Fruit fly (Drosophila melanogaster): Measurements from ENCODE around the gene CG14275.
A peak's percentile ranks its signal among the peaks of the same experiment; 100 is the strongest.

Gene CG14275

dm6 chr2L:8364006-8364956 is 37.0 kb downstream of the CG14275 start, which contains the start of the genes RpS13 and CSN8 (continued):
- TF ChIP-seq al (GFP tag; IDR thresholded peaks at IDR 0.05), result no peak
- TF ChIP-seq tna (GFP tag; IDR thresholded peaks at IDR 0.05; ENCODE audit: partially characterized antibody), result peak; percentile 78
- peak; percentile 80 for TF ChIP-seq CG42726 (GFP tag; IDR thresholded peaks at IDR 0.05; ENCODE audit: partially characterized antibody)
- peak; percentile 27 for TF ChIP-seq sd (tag; optimal IDR thresholded peaks at IDR 0.05)
- TF ChIP-seq ind (GFP tag; optimal IDR thresholded peaks at IDR 0.05), result no peak
- TF ChIP-seq CG11695 (GFP tag; IDR thresholded peaks at IDR 0.05), result no peak
- TF ChIP-seq Six4 (GFP tag; optimal IDR thresholded peaks at IDR 0.05), result no peak
- TF ChIP-seq grn (GFP tag; optimal IDR thresholded peaks at IDR 0.05), result peak; percentile 26
- TF ChIP-seq fu2 (GFP tag; optimal IDR thresholded peaks at IDR 0.05), result no peak
- no peak for TF ChIP-seq CG2875 (GFP tag; optimal IDR thresholded peaks at IDR 0.05)
- TF ChIP-seq aop (GFP tag; IDR thresholded peaks at IDR 0.05), result no peak
- TF ChIP-seq cato (GFP tag; optimal IDR thresholded peaks at IDR 0.05; ENCODE audit: borderline replicate concordance), result no peak
- TF ChIP-seq unc-4 (GFP tag; IDR thresholded peaks at IDR 0.05; ENCODE audit: partially characterized antibody), result peak; percentile 95
- TF ChIP-seq lab (GFP tag; optimal IDR thresholded peaks at IDR 0.05), result peak; percentile 25
- TF ChIP-seq CG17361 (GFP tag; IDR thresholded peaks at IDR 0.05), result no peak
- no peak for TF ChIP-seq CG10431 (GFP tag; optimal IDR thresholded peaks at IDR 0.05)
- TF ChIP-seq Elba2 (GFP tag; optimal IDR thresholded peaks at IDR 0.05), result no peak
- no peak for TF ChIP-seq B-H1 (GFP tag; IDR thresholded peaks at IDR 0.05)
- no peak for TF ChIP-seq sisA (GFP tag; IDR thresholded peaks at IDR 0.05)
- TF ChIP-seq cas (GFP tag; IDR thresholded peaks at IDR 0.05), result no peak
- TF ChIP-seq YL-1 (GFP tag; optimal IDR thresholded peaks at IDR 0.05), result peak; percentile 92
- TF ChIP-seq CG3847 (GFP tag; IDR thresholded peaks at IDR 0.05), result 0 out of 2 replicates have a peak, but pooled peaks have one; percentile 7
- TF ChIP-seq crol (GFP tag; IDR thresholded peaks at IDR 0.05), result no peak
- TF ChIP-seq az2 (GFP tag; optimal IDR thresholded peaks at IDR 0.05), result no peak
- TF ChIP-seq CG11696 (GFP tag; IDR thresholded peaks at IDR 0.05), result no peak
- TF ChIP-seq onecut (GFP tag; IDR thresholded peaks at IDR 0.05), result no peak
- no peak for TF ChIP-seq Kr (GFP tag; optimal IDR thresholded peaks at IDR 0.05)
- TF ChIP-seq sna (GFP tag; IDR thresholded peaks at IDR 0.05; ENCODE audit: partially characterized antibody), result peak; percentile 95
- TF ChIP-seq run (tag; optimal IDR thresholded peaks at IDR 0.05), result no peak
- TF ChIP-seq Deaf1 (tag; optimal IDR thresholded peaks at IDR 0.05), result no peak
- TF ChIP-seq Antp (GFP tag; optimal IDR thresholded peaks at IDR 0.05), result no peak
- TF ChIP-seq CG3281 (GFP tag; optimal IDR thresholded peaks at IDR 0.05), result peak; percentile 55
- no peak for TF ChIP-seq ase (GFP tag; IDR thresholded peaks at IDR 0.05)
- no peak for TF ChIP-seq Hr39 (optimal IDR thresholded peaks at IDR 0.05)
- no peak for TF ChIP-seq shn (GFP tag; optimal IDR thresholded peaks at IDR 0.05)
- no peak for TF ChIP-seq jing (GFP tag; optimal IDR thresholded peaks at IDR 0.05)
- TF ChIP-seq crc (GFP tag; optimal IDR thresholded peaks at IDR 0.05), result no peak
- TF ChIP-seq Dbx (GFP tag; IDR thresholded peaks at IDR 0.05), result peak; percentile 23; the same call in 2 of the 3 replicates
- TF ChIP-seq CG17802 (tag; optimal IDR thresholded peaks at IDR 0.05), result no peak
- TF ChIP-seq CG18619 (GFP tag; optimal IDR thresholded peaks at IDR 0.05), result no peak
- no peak for TF ChIP-seq Taf1 (GFP tag; IDR thresholded peaks at IDR 0.05)
- no peak for TF ChIP-seq klu (GFP tag; IDR thresholded peaks at IDR 0.05)
- no peak for TF ChIP-seq slbo (GFP tag; IDR thresholded peaks at IDR 0.05)
- no peak for TF ChIP-seq CG1602 (GFP tag; optimal IDR thresholded peaks at IDR 0.05)
- no peak for TF ChIP-seq CG14441 (GFP tag; IDR thresholded peaks at IDR 0.05)
- no peak for TF ChIP-seq so (GFP tag; IDR thresholded peaks at IDR 0.05)
- no peak for TF ChIP-seq Mrtf (GFP tag; IDR thresholded peaks at IDR 0.05)
- peak; percentile 61 for TF ChIP-seq Med (GFP tag)
- peak; percentile 3 for TF ChIP-seq gcm (GFP tag; optimal IDR thresholded peaks at IDR 0.05)
- no peak for TF ChIP-seq hkb (optimal IDR thresholded peaks at IDR 0.05)
- 0 out of 2 replicates have a peak, but pooled peaks have one; percentile 12 for TF ChIP-seq hkb (GFP tag; IDR thresholded peaks at IDR 0.05)

All from whole organism, embryonic.